Worm (Caenorhabditis elegans) whole organism, midembryonic: Measurements from ENCODE around the gene fbxa-37.
"Not testable (repeated sequence)": the region's sequence is repeated elsewhere in the genome, so short reads cannot be mapped to it uniquely, and the experiment has no call there.

Experiments
- T22C8.4 ChIP-seq: fragments of 200-800 bp; sonication (Bioruptor generic); IDR thresholded peaks from 2 replicates; pipeline ENCODE4 v1.3.6; 2022; ENCODE audit warnings: missing genetic modification characterization, missing compliant biosample characterization
- cog-1 ChIP-seq: sonication (generic microtip); optimal IDR thresholded peaks from 2 replicates; lab custom pipeline; 2016; ENCODE audit warnings: missing genetic modification characterization, missing compliant biosample characterization
- flt-1 ChIP-seq: fragments of 200-800 bp; sonication (Bioruptor generic); IDR thresholded peaks from 2 replicates; pipeline ENCODE4 v1.3.6; 2022; ENCODE audit warnings: missing genetic modification characterization, missing compliant biosample characterization
- klf-2 ChIP-seq: fragments of 200-800 bp; sonication (Bioruptor generic); conservative IDR thresholded peaks from 2 replicates; pipeline ENCODE4 v1.3.6; 2022; ENCODE audit warnings: missing genetic modification reagents, missing genetic modification characterization, missing compliant biosample characterization
- med-1 ChIP-seq: sonication (generic microtip); optimal IDR thresholded peaks from 2 replicates; lab custom pipeline; 2017; ENCODE audit warnings: missing genetic modification characterization, mild to moderate bottlenecking, missing compliant biosample characterization, antibody characterized with exemption, missing genetic modification reagents; ENCODE audit not compliant: insufficient read depth
- ref-1 ChIP-seq: fragments of 200-800 bp; sonication (Bioruptor generic); conservative IDR thresholded peaks from 2 replicates; pipeline ENCODE4 v1.3.6; 2022; ENCODE audit warnings: missing genetic modification reagents, missing genetic modification characterization, missing compliant biosample characterization
- tab-1 ChIP-seq: fragments of 200-800 bp; sonication (Bioruptor generic); IDR thresholded peaks from 2 replicates; pipeline ENCODE4 v1.3.6; 2022; ENCODE audit warnings: missing genetic modification characterization, missing compliant biosample characterization
- ztf-23 ChIP-seq: fragments of 200-800 bp; sonication (Bioruptor generic); IDR thresholded peaks from 2 replicates; pipeline ENCODE4 v1.3.6; 2022; ENCODE audit warnings: missing genetic modification reagents, missing genetic modification characterization, missing compliant biosample characterization
- ztf-29 ChIP-seq: fragments of 200-800 bp; sonication (Bioruptor generic); IDR thresholded peaks from 2 replicates; pipeline ENCODE4 v1.3.6; 2022; ENCODE audit warnings: missing genetic modification reagents, missing genetic modification characterization, missing compliant biosample characterization

The fbxa-37 gene

DNA sequence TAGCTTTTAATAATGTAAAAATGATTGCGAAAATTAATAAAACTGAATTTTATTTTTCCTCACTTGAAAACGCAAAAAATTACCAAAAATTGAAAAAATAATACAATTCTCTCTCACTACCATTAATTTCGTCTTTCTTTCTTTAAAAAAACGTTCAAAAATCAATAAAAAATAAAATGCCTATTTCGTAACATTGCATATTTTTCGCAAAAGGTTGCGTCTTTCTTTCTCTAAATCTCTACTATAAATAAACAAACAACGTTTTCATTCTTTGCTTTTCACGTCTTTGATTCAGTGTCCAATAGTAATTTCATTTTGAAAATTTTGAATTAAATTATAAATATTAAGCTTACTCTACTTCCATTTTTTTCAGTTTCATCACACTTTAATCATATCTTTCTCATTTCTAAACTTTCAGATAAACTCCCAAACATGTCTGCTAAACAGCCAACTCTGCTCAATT is at the start of gene fbxa-37:
fbxa-37 (plus strand) TSS at position 413 of the 463 bp plus-strand sequence.
- TF ChIP-seq T22C8.4 (GFP tag; lab: Robert Waterston, UW) (no peak), ztf-29 (GFP tag; lab: Robert Waterston, UW) (no peak), med-1 (GFP tag; lab: Kevin White, UChicago) (no peak), klf-2 (GFP tag; lab: Robert Waterston, UW) (no peak), tab-1 (GFP tag; lab: Robert Waterston, UW) (no peak), ztf-23 (GFP tag; lab: Robert Waterston, UW) (no peak)

DNA sequence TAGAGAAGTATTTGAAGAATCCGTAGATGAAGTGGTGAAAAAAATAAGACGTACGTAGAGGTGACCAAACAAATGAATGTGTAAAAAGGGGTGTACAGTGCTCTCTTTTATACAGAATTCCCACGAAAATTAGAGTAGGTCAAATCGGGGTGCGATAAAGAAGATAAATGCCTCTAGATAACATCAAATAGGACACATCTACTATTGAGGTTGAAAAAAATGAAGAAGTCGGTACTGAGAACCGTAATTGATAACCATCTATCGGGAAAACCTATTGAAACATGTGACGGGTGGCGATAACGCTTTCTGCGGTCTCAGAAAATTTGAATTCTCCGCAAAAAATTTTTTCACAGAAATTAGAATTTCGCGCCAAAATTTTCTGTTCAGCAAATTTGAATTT is 46.1 kb upstream of the fbxa-37 start, which contains the start of gene fbxa-61:
fbxa-61 (plus strand) TSS at position 345 of the 400 bp plus-strand sequence.
- TF ChIP-seq ref-1 (GFP tag; lab: Robert Waterston, UW) (no peak), T22C8.4 (GFP tag; lab: Robert Waterston, UW) (no peak), cog-1 (tag; lab: Kevin White, UChicago) (no peak)

ce11 chrIII:1243199-1243598 is 41.6 kb upstream of the fbxa-37 start, which contains the start of gene fbxa-63:
Gene fbxa-63 (plus strand): TSS chrIII:1243508.
- TF ChIP-seq ref-1 (GFP tag; lab: Robert Waterston, UW) (no peak), klf-2 (GFP tag; lab: Robert Waterston, UW) (no peak), med-1 (GFP tag; lab: Kevin White, UChicago) (no peak), tab-1 (GFP tag; lab: Robert Waterston, UW) (no peak), cog-1 (tag; lab: Kevin White, UChicago) (no peak), ztf-29 (GFP tag; lab: Robert Waterston, UW) (no peak), flt-1 (GFP tag; lab: Robert Waterston, UW) (no peak), ztf-23 (GFP tag; lab: Robert Waterston, UW) (no peak), T22C8.4 (GFP tag; lab: Robert Waterston, UW) (no peak)

DNA sequence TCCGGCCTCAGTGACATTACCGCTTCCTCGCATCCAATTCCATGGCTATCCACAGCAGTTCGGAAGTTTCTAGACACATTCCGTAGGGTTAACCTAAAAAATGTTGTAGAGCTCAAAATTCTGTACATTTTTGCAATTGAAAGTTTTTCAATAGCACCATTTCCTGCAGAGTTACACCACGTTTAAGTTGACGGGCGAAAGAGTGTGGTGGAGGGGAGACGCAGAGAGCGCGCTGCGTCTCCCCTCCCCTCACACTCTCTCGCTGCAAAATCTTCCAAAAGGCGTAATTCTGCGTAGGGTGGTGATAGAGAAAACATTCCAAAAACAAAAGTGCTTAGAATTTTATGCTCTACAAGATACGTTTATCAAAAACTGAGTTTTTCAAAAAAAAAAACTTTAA is 36.5 kb upstream of the fbxa-37 start:
- no peak for TF ChIP-seq cog-1 (tag; lab: Kevin White, UChicago)
- TF ChIP-seq ref-1 (GFP tag; lab: Robert Waterston, UW) = no peak
- no peak for TF ChIP-seq ztf-29 (GFP tag; lab: Robert Waterston, UW)
- no peak for TF ChIP-seq T22C8.4 (GFP tag; lab: Robert Waterston, UW)
- TF ChIP-seq med-1 (GFP tag; lab: Kevin White, UChicago) = no peak
- TF ChIP-seq ztf-23 (GFP tag; lab: Robert Waterston, UW) = no peak
- TF ChIP-seq flt-1 (GFP tag; lab: Robert Waterston, UW) = no peak
- no peak for TF ChIP-seq tab-1 (GFP tag; lab: Robert Waterston, UW)
- no peak for TF ChIP-seq klf-2 (GFP tag; lab: Robert Waterston, UW)

- no peak for TF ChIP-seq ztf-29 (GFP tag; lab: Robert Waterston, UW)
- no peak for TF ChIP-seq cog-1 (tag; lab: Kevin White, UChicago)
- no peak for TF ChIP-seq ref-1 (GFP tag; lab: Robert Waterston, UW)
- TF ChIP-seq flt-1 (GFP tag; lab: Robert Waterston, UW) = no peak
- no peak for TF ChIP-seq klf-2 (GFP tag; lab: Robert Waterston, UW)
- no peak for TF ChIP-seq T22C8.4 (GFP tag; lab: Robert Waterston, UW)
- TF ChIP-seq med-1 (GFP tag; lab: Kevin White, UChicago) = no peak
- no peak for TF ChIP-seq ztf-23 (GFP tag; lab: Robert Waterston, UW)
- TF ChIP-seq tab-1 (GFP tag; lab: Robert Waterston, UW) = no peak
These were observed 35.6 kb upstream of the fbxa-37 start, which contains the start of the genes fbxa-76 and fbxa-77 for ce11 chrIII:1249111-1249583. Gene fbxa-76 (minus strand): TSS chrIII:1249161. Gene fbxa-77 (plus strand): TSS chrIII:1249475.

DNA sequence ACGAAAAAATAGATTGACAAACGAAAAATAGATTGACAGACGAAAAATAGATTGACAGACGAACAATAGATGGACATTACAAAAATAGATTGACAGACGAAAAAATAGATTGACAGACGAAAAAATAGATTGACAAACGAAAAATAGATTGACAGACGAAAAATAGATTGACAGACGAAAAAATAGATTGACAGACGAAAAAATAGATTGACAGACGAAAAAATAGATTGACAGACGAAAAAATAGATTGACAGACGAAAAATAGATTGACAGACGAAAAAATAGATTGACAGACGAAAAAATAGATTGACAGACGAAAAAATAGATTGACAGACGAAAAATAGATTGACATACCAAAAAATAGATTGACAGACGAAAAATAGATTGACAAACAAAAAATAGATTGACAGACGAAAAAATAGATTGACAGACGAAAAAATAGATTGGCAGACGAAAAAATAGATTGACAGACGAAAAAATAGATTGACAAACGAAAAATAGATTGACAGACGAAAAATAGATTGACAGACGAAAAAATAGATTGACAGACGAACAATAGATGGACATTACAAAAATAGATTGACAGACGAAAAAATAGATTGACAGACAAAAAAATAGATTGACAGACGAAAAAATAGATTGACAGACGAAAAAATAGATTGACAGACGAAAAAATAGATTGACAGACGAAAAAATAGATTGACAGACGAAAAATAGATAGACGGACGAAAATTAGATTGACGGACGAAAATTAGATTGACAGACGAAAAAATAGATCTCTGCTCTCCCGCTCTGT is 32.2 kb upstream of the fbxa-37 start:
- peak; percentile 29; the same call in 1 of the 2 replicates for TF ChIP-seq ztf-23 (GFP tag; lab: Robert Waterston, UW)
- TF ChIP-seq ztf-29 (GFP tag; lab: Robert Waterston, UW) = 0 out of 2 replicates have a peak, but pooled peaks have one; percentile 19

- not testable (repeated sequence) for TF ChIP-seq klf-2 (GFP tag; lab: Robert Waterston, UW); cog-1 (tag; lab: Kevin White, UChicago); flt-1 (GFP tag; lab: Robert Waterston, UW)
These were observed 28.3 kb upstream of the fbxa-37 start, which contains the start of gene fbxa-208 for ce11 chrIII:1256519-1256918. Gene fbxa-208 (plus strand): TSS chrIII:1256819.

DNA sequence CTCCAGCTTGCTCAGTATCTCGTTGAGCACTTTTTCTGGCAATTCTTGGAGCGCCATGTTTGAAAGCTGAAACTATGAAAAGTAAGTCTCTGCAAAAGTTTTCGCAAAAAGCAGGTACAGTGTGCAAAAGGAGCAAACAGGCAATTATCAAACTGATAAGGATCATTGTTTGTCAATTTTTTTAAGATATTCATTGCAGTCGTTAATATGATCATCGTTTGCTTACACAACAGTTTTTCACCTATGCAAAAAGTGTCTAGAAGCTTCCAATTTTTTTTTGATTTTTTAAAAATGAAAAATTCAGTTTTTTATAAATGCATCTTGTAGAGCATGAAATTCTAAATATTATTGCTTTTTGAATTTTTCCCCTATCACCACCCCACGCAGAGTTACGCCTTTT is 26.4 kb upstream of the fbxa-37 start, which contains the start of gene fbxa-78:
fbxa-78 (minus strand) TSS at position 101 of the 400 bp plus-strand sequence.
- not testable (repeated sequence) for TF ChIP-seq ztf-23 (GFP tag; lab: Robert Waterston, UW); med-1 (GFP tag; lab: Kevin White, UChicago); tab-1 (GFP tag; lab: Robert Waterston, UW)

DNA sequence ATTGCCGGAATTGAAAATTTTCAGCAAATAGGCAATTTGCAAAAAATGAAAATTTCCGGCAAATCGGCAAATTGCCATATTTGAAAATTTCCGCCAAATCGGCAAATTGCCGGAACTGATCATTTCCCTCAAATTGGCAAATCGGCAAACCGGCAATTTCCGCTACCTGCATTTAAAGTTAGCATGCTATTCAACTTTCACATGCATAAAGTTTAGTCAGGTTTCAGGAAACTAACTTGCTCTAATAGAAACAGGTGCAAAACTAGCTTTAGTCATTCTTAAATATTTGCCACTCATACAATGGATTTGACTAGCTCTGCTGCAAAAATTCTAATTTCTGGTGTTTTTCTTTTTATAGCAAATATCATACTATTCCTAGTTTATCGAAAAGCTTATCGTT is 21.1 kb upstream of the fbxa-37 start, which contains the start of gene srz-9:
srz-9 (plus strand) TSS at position 301 of the 400 bp plus-strand sequence.
- not testable (repeated sequence) for TF ChIP-seq flt-1, ztf-23, ref-1 (GFP tag; lab: Robert Waterston, UW)
